Worm (Caenorhabditis elegans): ENCODE measurements around the gene tmem-131.

The tmem-131 gene

ce11 chrIII:5047175-5047574 is 49.2 kb upstream of the tmem-131 start, which contains the start of gene txbp-3 (continued):
- TF ChIP-seq lim-7 (GFP tag; IDR thresholded peaks at IDR 0.05), result no peak
- TF ChIP-seq tra-1 (GFP tag; IDR thresholded peaks at IDR 0.05), result no peak
- no peak for TF ChIP-seq hlh-11 (tag; optimal IDR thresholded peaks at IDR 0.05)
- TF ChIP-seq set-16 (GFP tag; IDR thresholded peaks at IDR 0.05), result no peak
- no peak for TF ChIP-seq lin-29 (GFP tag; IDR thresholded peaks at IDR 0.05)
- no peak for TF ChIP-seq nhr-41 (GFP tag; IDR thresholded peaks at IDR 0.05)
- no peak for TF ChIP-seq mdt-29 (GFP tag; IDR thresholded peaks at IDR 0.05)
- TF ChIP-seq unc-39 (tag; optimal IDR thresholded peaks at IDR 0.05), result no peak
- TF ChIP-seq rbr-2 (tag; optimal IDR thresholded peaks at IDR 0.05), result peak; percentile 1
- no peak for TF ChIP-seq daf-12 (tag; optimal IDR thresholded peaks at IDR 0.05)
- TF ChIP-seq F10B5.3 (tag; optimal IDR thresholded peaks at IDR 0.05), result no peak
- TF ChIP-seq snpc-4 (tag; optimal IDR thresholded peaks at IDR 0.05), result no peak
- TF ChIP-seq Y48G9A.11 (GFP tag; IDR thresholded peaks at IDR 0.05), result no peak
- no peak for TF ChIP-seq ceh-28 (tag; optimal IDR thresholded peaks at IDR 0.05)
- TF ChIP-seq lin-38 (GFP tag; IDR thresholded peaks at IDR 0.05), result no peak
- TF ChIP-seq ceh-82 (tag; optimal IDR thresholded peaks at IDR 0.05), result no peak
- peak; percentile 37 for TF ChIP-seq fkh-10 (GFP tag; optimal IDR thresholded peaks at IDR 0.05)
- no peak for TF ChIP-seq hmg-1.1 (GFP tag; IDR thresholded peaks at IDR 0.05)
- no peak for TF ChIP-seq dmd-8 (GFP tag; IDR thresholded peaks at IDR 0.05)
- no peak for TF ChIP-seq ceh-20 (GFP tag; IDR thresholded peaks at IDR 0.05)
- TF ChIP-seq jun-1 (tag; optimal IDR thresholded peaks at IDR 0.05), result no peak
- TF ChIP-seq ceh-44 (GFP tag; IDR thresholded peaks at IDR 0.05), result no peak
- TF ChIP-seq mdl-1 (tag; optimal IDR thresholded peaks at IDR 0.05), result peak in 1 of 2 experiments; percentile 5
- no peak for TF ChIP-seq F37D6.2 (tag; optimal IDR thresholded peaks at IDR 0.05)
- TF ChIP-seq lin-13 (GFP tag; optimal IDR thresholded peaks at IDR 0.05), result no peak
- no peak for TF ChIP-seq vab-7 (GFP tag; IDR thresholded peaks at IDR 0.05)
- TF ChIP-seq zag-1 (tag; optimal IDR thresholded peaks at IDR 0.05), result no peak
- no peak for TF ChIP-seq nhr-76 (tag; optimal IDR thresholded peaks at IDR 0.05)
- TF ChIP-seq F44E2.7 (GFP tag; IDR thresholded peaks at IDR 0.05), result no peak
- TF ChIP-seq tag-97 (GFP tag; IDR thresholded peaks at IDR 0.05), result no peak
- TF ChIP-seq nhr-42 (GFP tag; IDR thresholded peaks at IDR 0.05), result no peak
- TF ChIP-seq lin-15B (tag; optimal IDR thresholded peaks at IDR 0.05), result no peak
- peak; percentile 85 for TF ChIP-seq pqm-1 (tag; optimal IDR thresholded peaks at IDR 0.05)
- TF ChIP-seq mep-1 (tag; optimal IDR thresholded peaks at IDR 0.05), result peak; percentile 71
- no peak for TF ChIP-seq nhr-25 (tag; optimal IDR thresholded peaks at IDR 0.05; ENCODE audit: borderline replicate concordance, insufficient read depth)
- no peak for TF ChIP-seq gei-8 (GFP tag; optimal IDR thresholded peaks at IDR 0.05)
- no peak for TF ChIP-seq lin-1 (GFP tag; IDR thresholded peaks at IDR 0.05)
- no peak for TF ChIP-seq mxl-2 (GFP tag; conservative IDR thresholded peaks at IDR 0.05)
- TF ChIP-seq T20F7.1 (GFP tag; optimal IDR thresholded peaks at IDR 0.05), result peak; percentile 25
- no peak for TF ChIP-seq cey-2 (tag; optimal IDR thresholded peaks at IDR 0.05; ENCODE audit: borderline replicate concordance, insufficient read depth)
- no peak for TF ChIP-seq lir-3 (tag; optimal IDR thresholded peaks at IDR 0.05)
- TF ChIP-seq dmd-6 (GFP tag; IDR thresholded peaks at IDR 0.05), result peak; percentile 57; the same call in 1 of the 2 replicates
- TF ChIP-seq egl-27 (tag; optimal IDR thresholded peaks at IDR 0.05), result no peak
- TF ChIP-seq pha-4 (GFP tag; IDR thresholded peaks at IDR 0.05), result no peak
- peak; percentile 76 for TF ChIP-seq pha-4 (tag; optimal IDR thresholded peaks at IDR 0.05)
- no peak for TF ChIP-seq daf-16 (GFP tag; optimal IDR thresholded peaks at IDR 0.05)
- TF ChIP-seq daf-16 (tag; optimal IDR thresholded peaks at IDR 0.05), result peak; percentile 24
- TF ChIP-seq ZK337.2 (GFP tag; IDR thresholded peaks at IDR 0.05), result no peak
- TF ChIP-seq ZK546.5 (tag; optimal IDR thresholded peaks at IDR 0.05), result no peak
- no peak for TF ChIP-seq snpc-1.2 (GFP tag; IDR thresholded peaks at IDR 0.05)
- TF ChIP-seq T26A8.4 (GFP tag; IDR thresholded peaks at IDR 0.05), result no peak
- no peak for TF ChIP-seq lin-39 (tag; optimal IDR thresholded peaks at IDR 0.05)
- TF ChIP-seq F26F4.8 (GFP tag; conservative IDR thresholded peaks at IDR 0.05), result no peak
